Fruit fly (Drosophila melanogaster): ENCODE measurements around the gene Mkrn1.

Mkrn1 gene

dm6 chr3L:21507354-21507928 is 26.1 kb downstream of the Mkrn1 start, which contains the start of the genes Glg1 and M6 (continued):
- TF ChIP-seq psq (GFP tag; optimal IDR thresholded peaks at IDR 0.05) (peak; percentile 19), CG13775 (GFP tag; optimal IDR thresholded peaks at IDR 0.05) (peak; percentile 72), br (optimal IDR thresholded peaks at IDR 0.05) (no peak), Opbp (GFP tag; IDR thresholded peaks at IDR 0.05; ENCODE audit: partially characterized antibody) (peak; percentile 89), CG4854 (GFP tag; optimal IDR thresholded peaks at IDR 0.05) (peak; percentile 32), btn (GFP tag; optimal IDR thresholded peaks at IDR 0.05) (no peak), Sox102F (GFP tag; optimal IDR thresholded peaks at IDR 0.05) (peak; percentile 60), CG7745 (tag; optimal IDR thresholded peaks at IDR 0.05) (no peak), cato (GFP tag; optimal IDR thresholded peaks at IDR 0.05; ENCODE audit: borderline replicate concordance) (peak; percentile 10), h (optimal IDR thresholded peaks at IDR 0.05) (no peak), vvl (GFP tag; IDR thresholded peaks at IDR 0.05) (peak; percentile 64; the same call in 1 of the 2 replicates), ro (GFP tag; IDR thresholded peaks at IDR 0.05) (no peak), slbo (GFP tag; IDR thresholded peaks at IDR 0.05) (peak; percentile 85), MESR4 (GFP tag; optimal IDR thresholded peaks at IDR 0.05) (peak; percentile 58), CG34224 (GFP tag; IDR thresholded peaks at IDR 0.05; ENCODE audit: partially characterized antibody) (peak; percentile 89), Med (GFP tag) (peak; percentile 90), chif (GFP tag; optimal IDR thresholded peaks at IDR 0.05) (peak; percentile 4 to 54), CG3847 (GFP tag; IDR thresholded peaks at IDR 0.05) (peak; percentile 73), CG7963 (GFP tag; IDR thresholded peaks at IDR 0.05; ENCODE audit: partially characterized antibody) (peak; percentile 90), CG7839 (tag; optimal IDR thresholded peaks at IDR 0.05) (peak; percentile 70), dan (GFP tag; IDR thresholded peaks at IDR 0.05) (no peak), CG7987 (GFP tag; optimal IDR thresholded peaks at IDR 0.05) (no peak), Fer2 (tag; optimal IDR thresholded peaks at IDR 0.05) (peak; percentile 16), repo (GFP tag; optimal IDR thresholded peaks at IDR 0.05) (no peak), Max (GFP tag; optimal IDR thresholded peaks at IDR 0.05) (peak; percentile 65), CG14441 (GFP tag; IDR thresholded peaks at IDR 0.05) (peak; percentile 38; the same call in 1 of the 2 replicates), nmo (GFP tag; optimal IDR thresholded peaks at IDR 0.05) (peak; percentile 82), CG14710 (tag; optimal IDR thresholded peaks at IDR 0.05) (peak; percentile 83), lov (optimal IDR thresholded peaks at IDR 0.05) (no peak), lov (GFP tag; IDR thresholded peaks at IDR 0.05) (no peak), CG31388 (GFP tag; optimal IDR thresholded peaks at IDR 0.05) (no peak), Mrtf (GFP tag; IDR thresholded peaks at IDR 0.05) (peak; percentile 61; the same call in 2 of the 3 replicates), slp2 (GFP tag; optimal IDR thresholded peaks at IDR 0.05) (peak; percentile 2), Mad (GFP tag; optimal IDR thresholded peaks at IDR 0.05) (peak; percentile 25), CG15696 (tag; optimal IDR thresholded peaks at IDR 0.05) (peak; percentile 66), nerfin-2 (GFP tag; IDR thresholded peaks at IDR 0.05; ENCODE audit: partially characterized antibody) (peak; percentile 93), CG31441 (GFP tag; IDR thresholded peaks at IDR 0.05) (no peak; the same call in 1 of the 2 replicates), mld (GFP tag; IDR thresholded peaks at IDR 0.05; ENCODE audit: partially characterized antibody) (peak; percentile 92), Hr3 (GFP tag; optimal IDR thresholded peaks at IDR 0.05) (peak; percentile 71), CG43689 (GFP tag; IDR thresholded peaks at IDR 0.05) (no peak), pum (GFP tag; optimal IDR thresholded peaks at IDR 0.05) (peak; percentile 69), CG4360 (GFP tag; IDR thresholded peaks at IDR 0.05) (peak; percentile 74), gfzf (GFP tag; optimal IDR thresholded peaks at IDR 0.05) (peak; percentile 15), CG15601 (tag; optimal IDR thresholded peaks at IDR 0.05) (peak; percentile 56), Taf1 (GFP tag; IDR thresholded peaks at IDR 0.05) (0 out of 2 replicates have a peak, but pooled peaks have one; percentile 28), gt (GFP tag; IDR thresholded peaks at IDR 0.05) (no peak), CG15073 (GFP tag; optimal IDR thresholded peaks at IDR 0.05) (no peak), phol (tag; optimal IDR thresholded peaks at IDR 0.05) (peak; percentile 95), jumu (GFP tag; optimal IDR thresholded peaks at IDR 0.05) (peak; percentile 60), chinmo (GFP tag; IDR thresholded peaks at IDR 0.05; ENCODE audit: partially characterized antibody) (peak; percentile 93; the same call in 3 of the 4 replicates)

Measured in whole organism, embryonic.